Fruit fly (Drosophila melanogaster) whole organism, prepupa: ENCODE measurements around the gene Naa30A.

Experiments
- CG11762 ChIP-seq: fragments of 200-800 bp; sonication (Bioruptor generic); optimal IDR thresholded peaks from 3 replicates; lab custom pipeline; 2016; ENCODE audit warnings: missing biosample characterization, missing genetic modification characterization; ENCODE audit not compliant: insufficient read depth
- CG15336 ChIP-seq: fragments of 200-800 bp; sonication (Bioruptor generic); IDR thresholded peaks from 2 replicates; pipeline ENCODE4 v1.3.6; 2022; ENCODE audit warnings: missing biosample characterization, missing genetic modification characterization
- CG1621 ChIP-seq: fragments of 200-800 bp; sonication (Bioruptor generic); optimal IDR thresholded peaks from 3 replicates; lab custom pipeline; 2018; ENCODE audit warnings: missing biosample characterization, mild to moderate bottlenecking, missing genetic modification characterization
- CG3032 ChIP-seq: fragments of 200-800 bp; optimal IDR thresholded peaks from 2 replicates; lab custom pipeline; 2019; ENCODE audit warnings: missing biosample characterization, mild to moderate bottlenecking, missing genetic modification characterization, moderate library complexity
- CG31627 ChIP-seq: fragments of 200-800 bp; sonication (Bioruptor generic); optimal IDR thresholded peaks from 3 replicates; lab custom pipeline; 2016; ENCODE audit warnings: missing biosample characterization, missing genetic modification characterization
- CG3919 ChIP-seq: fragments of 200-800 bp; sonication (Bioruptor generic); optimal IDR thresholded peaks from 3 replicates; lab custom pipeline; 2016; ENCODE audit warnings: missing biosample characterization, missing genetic modification characterization
- CG6854 ChIP-seq: fragments of 200-800 bp; sonication (Bioruptor generic); optimal IDR thresholded peaks from 2 replicates; lab custom pipeline; 2017; ENCODE audit warnings: missing biosample characterization, mild to moderate bottlenecking, missing genetic modification characterization
- CG8319 ChIP-seq: fragments of 200-800 bp; sonication (Bioruptor generic); optimal IDR thresholded peaks from 3 replicates; lab custom pipeline; 2016; ENCODE audit warnings: missing biosample characterization, missing genetic modification characterization
- Ets21C ChIP-seq: fragments of 200-800 bp; sonication (Bioruptor generic); optimal IDR thresholded peaks from 3 replicates; lab custom pipeline; 2016; ENCODE audit warnings: missing biosample characterization, missing genetic modification characterization
- Hr39 ChIP-seq: fragments of 200-800 bp; sonication (Bioruptor generic); optimal IDR thresholded peaks from 2 replicates; lab custom pipeline; 2016; ENCODE audit warnings: missing biosample characterization, missing genetic modification characterization
- esn ChIP-seq: fragments of 200-800 bp; sonication (Bioruptor generic); optimal IDR thresholded peaks from 2 replicates; lab custom pipeline; 2016; ENCODE audit warnings: missing biosample characterization, mild to moderate bottlenecking, missing genetic modification characterization, moderate library complexity
- fd85E ChIP-seq: fragments of 200-800 bp; sonication (Bioruptor generic); optimal IDR thresholded peaks from 3 replicates; lab custom pipeline; 2016; ENCODE audit warnings: missing biosample characterization, missing genetic modification characterization

dm6 chrX:1312510-1312909 lies 29.4 kb upstream of the Naa30A start:
- TF ChIP-seq CG3032 = no peak
- TF ChIP-seq fd85E = no peak
- no peak for TF ChIP-seq CG31627 (GFP tag; lab: Kevin White, UChicago)
- no peak for TF ChIP-seq CG15336 (GFP tag; lab: Robert Waterston, UW)
- no peak for TF ChIP-seq Ets21C
- no peak for TF ChIP-seq CG3919 (GFP tag; lab: Kevin White, UChicago)
- TF ChIP-seq CG8319 (GFP tag; lab: Kevin White, UChicago) = no peak
- TF ChIP-seq Hr39 = no peak
- no peak for TF ChIP-seq CG6854 (GFP tag; lab: Kevin White, UChicago)
- TF ChIP-seq CG11762 (GFP tag; lab: Kevin White, UChicago) = no peak
- TF ChIP-seq esn (GFP tag; lab: Kevin White, UChicago) = no peak
- TF ChIP-seq CG1621 = no peak
